Worm (Caenorhabditis elegans) whole organism, L2 larva: ENCODE data around the gene arx-2.

ENCODE experiments used
- aly-2 ChIP-seq: fragments of 150-350 bp; optimal IDR thresholded peaks from 2 replicates; lab custom pipeline; 2014; ENCODE audit warnings: missing biosample characterization, missing genetic modification characterization
- ama-1 ChIP-seq: fragments of 150-350 bp; optimal IDR thresholded peaks from 2 replicates; lab custom pipeline; 2018; ENCODE audit warnings: inconsistent platforms
- gmeb-1 ChIP-seq: fragments of 150-350 bp; optimal IDR thresholded peaks from 2 replicates; lab custom pipeline; 2014; ENCODE audit warnings: missing biosample characterization, missing genetic modification characterization
- lin-13 ChIP-seq: fragments of 150-350 bp; optimal IDR thresholded peaks from 2 replicates; lab custom pipeline; 2014; ENCODE audit warnings: missing biosample characterization, missing genetic modification reagents, missing genetic modification characterization
- lin-39 ChIP-seq: fragments of 150-350 bp; optimal IDR thresholded peaks from 2 replicates; lab custom pipeline; 2014; ENCODE audit warnings: missing biosample characterization, missing genetic modification reagents, missing genetic modification characterization
- nhr-129 ChIP-seq: fragments of 150-350 bp; optimal IDR thresholded peaks from 2 replicates; lab custom pipeline; 2014; ENCODE audit warnings: missing biosample characterization, missing genetic modification characterization
- nhr-6 ChIP-seq: fragments of 150-350 bp; optimal IDR thresholded peaks from 2 replicates; lab custom pipeline; 2014; ENCODE audit warnings: missing biosample characterization, missing genetic modification characterization
- snpc-4 ChIP-seq: fragments of 150-350 bp; optimal IDR thresholded peaks from 2 replicates; lab custom pipeline; 2014; ENCODE audit warnings: missing biosample characterization, missing genetic modification characterization
- ztf-11 ChIP-seq: sonication (generic microtip); optimal IDR thresholded peaks from 2 replicates; lab custom pipeline; 2017; ENCODE audit warnings: missing biosample characterization, missing genetic modification characterization

ce11 chrV:10328080-10328479, 10.1 kb downstream of the arx-2 start:
- no peak for TF ChIP-seq ama-1 (lab: Kevin White, UChicago)
- TF ChIP-seq lin-13: no peak
- no peak for TF ChIP-seq snpc-4 (tag; lab: Kevin White, UChicago)
- TF ChIP-seq gmeb-1 (tag; lab: Kevin White, UChicago): no peak
- no peak for TF ChIP-seq nhr-129 (tag; lab: Kevin White, UChicago)
- no peak for TF ChIP-seq aly-2 (tag; lab: Kevin White, UChicago)
- TF ChIP-seq lin-39: no peak
- TF ChIP-seq nhr-6: no peak
- TF ChIP-seq ztf-11 (tag; lab: Kevin White, UChicago): no peak
